Worm (Caenorhabditis elegans): Measurements from ENCODE around the gene rig-4.

- TF ChIP-seq F49E8.2 (tag; optimal IDR thresholded peaks at IDR 0.05; ENCODE audit: insufficient read depth): no peak
- no peak for TF ChIP-seq egl-44 (GFP tag; IDR thresholded peaks at IDR 0.05)
- no peak for TF ChIP-seq nhr-120 (GFP tag; IDR thresholded peaks at IDR 0.05)
These were observed 28.4 kb upstream of the rig-4 start for ce11 chrIV:8032135-8032915.
